Fruit fly (Drosophila melanogaster) whole organism, embryonic: ENCODE results near the gene CG34125.

Experiments
- Aef1 ChIP-seq: fragments of 200-800 bp; sonication (Bioruptor generic); IDR thresholded peaks from 3 replicates; pipeline ENCODE4 v1.3.6; 2022; ENCODE audit warnings: missing biosample characterization, missing genetic modification characterization
- Awh ChIP-seq: fragments of 200-800 bp; sonication (Bioruptor generic); IDR thresholded peaks from 2 replicates; pipeline ENCODE4, ENCODE4 v1.3.6; 2022; ENCODE audit warnings: missing biosample characterization, missing genetic modification characterization
- CG10654 ChIP-seq: fragments of 200-800 bp; sonication (Bioruptor generic); optimal IDR thresholded peaks from 2 replicates; lab custom pipeline; 2016; ENCODE audit warnings: missing biosample characterization, missing genetic modification characterization
- CG11247 ChIP-seq: fragments of 200-800 bp; sonication (Bioruptor generic); IDR thresholded peaks from 2 replicates; pipeline ENCODE4 v1.3.6; 2022; ENCODE audit warnings: missing biosample characterization, missing genetic modification characterization
- CG12299 ChIP-seq: fragments of 200-800 bp; sonication (Bioruptor generic); optimal IDR thresholded peaks from 2 replicates; lab custom pipeline; 2018; ENCODE audit warnings: missing biosample characterization, mild to moderate bottlenecking, missing genetic modification characterization
- CG1603 ChIP-seq: fragments of 200-800 bp; sonication (Bioruptor generic); optimal IDR thresholded peaks from 2 replicates; lab custom pipeline; 2019; ENCODE audit warnings: missing biosample characterization, mild to moderate bottlenecking, missing genetic modification characterization, moderate library complexity
- CG16815 ChIP-seq: fragments of 200-800 bp; sonication (Bioruptor generic); optimal IDR thresholded peaks from 3 replicates; lab custom pipeline; 2017; ENCODE audit warnings: missing biosample characterization, mild to moderate bottlenecking, missing genetic modification characterization
- CG17361 ChIP-seq: fragments of 200-800 bp; sonication (Bioruptor generic); IDR thresholded peaks from 3 replicates; pipeline ENCODE4 v1.3.6; 2022; ENCODE audit warnings: missing biosample characterization, missing genetic modification characterization
- CG18011 ChIP-seq: fragments of 200-800 bp; sonication (Bioruptor generic); optimal IDR thresholded peaks from 2 replicates; lab custom pipeline; 2017; ENCODE audit warnings: missing biosample characterization, missing genetic modification characterization, mild to moderate bottlenecking, moderate library complexity, missing genotype
- CG18599 ChIP-seq: fragments of 200-800 bp; sonication (Bioruptor generic); optimal IDR thresholded peaks from 3 replicates; lab custom pipeline; 2017; ENCODE audit warnings: missing biosample characterization, missing genetic modification characterization, mild to moderate bottlenecking, moderate library complexity, missing genetic modification reagents
- CG2678 ChIP-seq: fragments of 200-800 bp; sonication (Bioruptor generic); optimal IDR thresholded peaks from 3 replicates; lab custom pipeline; 2019; ENCODE audit warnings: missing biosample characterization, mild to moderate bottlenecking, missing genetic modification characterization, moderate library complexity
- CG30020 ChIP-seq: fragments of 200-800 bp; optimal IDR thresholded peaks from 2 replicates; lab custom pipeline; 2019; ENCODE audit warnings: missing biosample characterization, mild to moderate bottlenecking, missing genetic modification characterization, moderate library complexity
- CG3163 ChIP-seq: fragments of 200-800 bp; sonication (Bioruptor generic); optimal IDR thresholded peaks from 3 replicates; lab custom pipeline; 2016; ENCODE audit warnings: missing biosample characterization, missing genetic modification characterization
- CG32767 ChIP-seq: fragments of 200-800 bp; sonication (Bioruptor generic); IDR thresholded peaks from 2 replicates; pipeline ENCODE4 v1.3.6; 2022; ENCODE audit warnings: missing biosample characterization, missing genetic modification characterization
- CG6813 ChIP-seq: fragments of 200-800 bp; sonication (Bioruptor generic); optimal IDR thresholded peaks from 2 replicates; lab custom pipeline; 2017; ENCODE audit warnings: missing biosample characterization, missing genetic modification characterization, mild to moderate bottlenecking, moderate library complexity, missing genetic modification reagents
- CG8924 ChIP-seq: fragments of 200-800 bp; optimal IDR thresholded peaks from 3 replicates; lab custom pipeline; 2019; ENCODE audit warnings: missing biosample characterization, mild to moderate bottlenecking, missing genetic modification characterization, moderate library complexity
- CG9609 ChIP-seq: fragments of 200-800 bp; sonication (Bioruptor generic); optimal IDR thresholded peaks from 3 replicates; lab custom pipeline; 2016; ENCODE audit warnings: missing biosample characterization, missing genetic modification characterization
- CG9727 ChIP-seq: fragments of 200-800 bp; sonication (Bioruptor generic); optimal IDR thresholded peaks from 3 replicates; lab custom pipeline; 2017; ENCODE audit warnings: missing biosample characterization, mild to moderate bottlenecking, missing genetic modification characterization
- CG9876 ChIP-seq: fragments of 200-800 bp; sonication (Bioruptor generic); optimal IDR thresholded peaks from 2 replicates; lab custom pipeline; 2016; ENCODE audit warnings: missing biosample characterization, missing genetic modification characterization
- Doc2 ChIP-seq: fragments of 200-800 bp; sonication (Bioruptor generic); IDR thresholded peaks from 2 replicates; pipeline ENCODE4 v1.3.6; 2022; ENCODE audit warnings: missing biosample characterization, missing genetic modification characterization
- E2f1 ChIP-seq: fragments of 200-800 bp; sonication (Bioruptor generic); IDR thresholded peaks from 2 replicates; pipeline ENCODE4 v1.3.6; 2022; ENCODE audit warnings: missing biosample characterization, missing genetic modification characterization
- H15 ChIP-seq: fragments of 200-800 bp; sonication (Bioruptor generic); IDR thresholded peaks from 3 replicates; pipeline ENCODE4 v1.3.6; 2022; ENCODE audit warnings: missing biosample characterization, missing genetic modification characterization
- HLH54F ChIP-seq: fragments of 200-800 bp; sonication (Bioruptor generic); optimal IDR thresholded peaks from 3 replicates; lab custom pipeline; 2016; ENCODE audit warnings: missing biosample characterization, missing genetic modification characterization
- Kr ChIP-seq: fragments of 200-800 bp; sonication (Bioruptor generic); optimal IDR thresholded peaks from 2 replicates; lab custom pipeline; 2017; ENCODE audit warnings: missing biosample characterization, mild to moderate bottlenecking, missing genetic modification characterization
- Med ChIP-seq: fragments of 200-800 bp; sonication (Bioruptor generic); peaks from one replicate; lab custom pipeline; 2016; ENCODE audit warnings: missing biosample characterization, missing genetic modification characterization, mild to moderate bottlenecking, inconsistent platforms, moderate library complexity
- Nf-YA ChIP-seq: fragments of 200-800 bp; sonication (Bioruptor generic); IDR thresholded peaks from 2 replicates; pipeline ENCODE4 v1.3.6; 2022; ENCODE audit warnings: missing biosample characterization, missing genetic modification characterization
- Nf-YC ChIP-seq: fragments of 200-800 bp; optimal IDR thresholded peaks from 3 replicates; lab custom pipeline; 2019; ENCODE audit warnings: missing biosample characterization, mild to moderate bottlenecking, missing genetic modification characterization, moderate library complexity
- Rx ChIP-seq: fragments of 200-800 bp; sonication (Bioruptor generic); IDR thresholded peaks from 2 replicates; pipeline ENCODE4 v1.3.6; 2022; ENCODE audit warnings: missing biosample characterization, missing genetic modification characterization
- Sry-δ ChIP-seq: fragments of 200-800 bp; sonication (Bioruptor generic); optimal IDR thresholded peaks from 2 replicates; lab custom pipeline; 2016; ENCODE audit warnings: missing biosample characterization, missing genetic modification characterization
- ac ChIP-seq: fragments of 200-800 bp; sonication (Bioruptor generic); optimal IDR thresholded peaks from 3 replicates; lab custom pipeline; 2017; ENCODE audit warnings: missing biosample characterization, mild to moderate bottlenecking, missing genetic modification characterization
- bbx ChIP-seq: fragments of 200-800 bp; sonication (Bioruptor generic); IDR thresholded peaks from 2 replicates; pipeline ENCODE4 v1.3.6; 2022; ENCODE audit warnings: missing biosample characterization, missing genetic modification characterization; ENCODE audit not compliant: partially characterized antibody
- bigmax ChIP-seq: fragments of 200-800 bp; sonication (Bioruptor generic); optimal IDR thresholded peaks from 2 replicates; lab custom pipeline; 2018; ENCODE audit warnings: missing biosample characterization, mild to moderate bottlenecking, missing genetic modification characterization
- cas ChIP-seq: fragments of 200-800 bp; sonication (Bioruptor generic); IDR thresholded peaks from 2 replicates; pipeline ENCODE4 v1.3.6; 2022; ENCODE audit warnings: missing biosample characterization, missing genetic modification characterization
- disco-r ChIP-seq: fragments of 200-800 bp; sonication (Bioruptor generic); optimal IDR thresholded peaks from 2 replicates; lab custom pipeline; 2016; ENCODE audit warnings: missing biosample characterization, missing genetic modification characterization
- dmrt11E ChIP-seq: fragments of 200-800 bp; sonication (Bioruptor generic); optimal IDR thresholded peaks from 3 replicates; lab custom pipeline; 2018; ENCODE audit warnings: missing biosample characterization, mild to moderate bottlenecking, missing genetic modification characterization, moderate library complexity
- fu2 ChIP-seq: fragments of 200-800 bp; sonication (Bioruptor generic); optimal IDR thresholded peaks from 2 replicates; lab custom pipeline; 2016; ENCODE audit warnings: missing biosample characterization, missing genetic modification characterization
- maf-S ChIP-seq: fragments of 200-800 bp; sonication (Bioruptor generic); optimal IDR thresholded peaks from 2 replicates; lab custom pipeline; 2016; ENCODE audit warnings: missing biosample characterization, missing genetic modification characterization
- mld ChIP-seq: fragments of 200-800 bp; sonication (Bioruptor generic); IDR thresholded peaks from 3 replicates; pipeline ENCODE4 v1.3.6; 2022; ENCODE audit warnings: missing biosample characterization, missing genetic modification characterization; ENCODE audit not compliant: partially characterized antibody
- pan ChIP-seq, 4 experiments: fragments of >200 bp in 3 of 4; fragments of 200-800 bp in 1 of 4; sonication (Bioruptor generic) in 1 of 4; optimal IDR thresholded peaks in 3 of 4; IDR thresholded peaks in 1 of 4; 2 replicates each; pipeline versions ENCODE4 v1.3.6 to Lab custom; 2017 to 2022; ENCODE audit warnings: missing biosample characterization in 2 of 4, missing genetic modification characterization in 2 of 4, mixed read lengths in 1 of 4
- pita ChIP-seq: fragments of 200-800 bp; sonication (Bioruptor generic); optimal IDR thresholded peaks from 2 replicates; lab custom pipeline; 2017; ENCODE audit warnings: missing biosample characterization, mild to moderate bottlenecking, missing genetic modification characterization
- pnt ChIP-seq: fragments of 200-800 bp; sonication (Bioruptor generic); optimal IDR thresholded peaks from 3 replicates; lab custom pipeline; 2016; ENCODE audit warnings: missing biosample characterization, missing genetic modification characterization
- prd ChIP-seq, 3 experiments: fragments of >200 bp in 2 of 3; fragments of 200-800 bp in 1 of 3; sonication (Bioruptor generic) in 1 of 3; optimal IDR thresholded peaks in 2 of 3; IDR thresholded peaks in 1 of 3; 2 replicates in 2 of 3; 3 replicates in 1 of 3; pipeline versions ENCODE4 v1.3.6 to Lab custom; 2017 to 2022; ENCODE audit warnings: missing biosample characterization in 1 of 3, missing genetic modification characterization in 1 of 3
- ranshi ChIP-seq: fragments of 200-800 bp; sonication (Bioruptor generic); IDR thresholded peaks from 2 replicates; pipeline ENCODE4 v1.3.6; 2022; ENCODE audit warnings: missing biosample characterization, missing genetic modification characterization
- sd ChIP-seq: fragments of 200-800 bp; sonication (Bioruptor generic); optimal IDR thresholded peaks from 3 replicates; lab custom pipeline; 2018; ENCODE audit warnings: missing biosample characterization, mild to moderate bottlenecking, missing genetic modification characterization, moderate library complexity
- slbo ChIP-seq: fragments of 200-800 bp; sonication (Bioruptor generic); IDR thresholded peaks from 2 replicates; pipeline ENCODE4 v1.3.6; 2022; ENCODE audit warnings: missing biosample characterization, missing genetic modification characterization
- slp2 ChIP-seq: fragments of 200-800 bp; sonication (Bioruptor generic); optimal IDR thresholded peaks from 2 replicates; lab custom pipeline; 2016; ENCODE audit warnings: missing biosample characterization, missing genetic modification characterization
- tgo ChIP-seq: fragments of 200-800 bp; sonication (Bioruptor generic); IDR thresholded peaks from 3 replicates; pipeline ENCODE4 v1.3.6; 2022; ENCODE audit warnings: missing biosample characterization, missing genetic modification characterization
- tx ChIP-seq: fragments of 200-800 bp; sonication (Bioruptor generic); optimal IDR thresholded peaks from 2 replicates; lab custom pipeline; 2016; ENCODE audit warnings: missing biosample characterization, missing genetic modification characterization
- vfl ChIP-seq: fragments of 200-800 bp; sonication (Bioruptor generic); optimal IDR thresholded peaks from 2 replicates; lab custom pipeline; 2016; ENCODE audit warnings: missing biosample characterization, missing genetic modification characterization
- zf30C ChIP-seq: fragments of 200-800 bp; sonication (Bioruptor generic); optimal IDR thresholded peaks from 3 replicates; lab custom pipeline; 2018; ENCODE audit warnings: missing biosample characterization, mild to moderate bottlenecking, missing genetic modification characterization

Gene CG34125

dm6 chr2L:4945300-4945699 is 20.2 kb upstream of the CG34125 start, which contains the start of the genes mRpL24 and betaggt-I (continued):
- TF ChIP-seq tgo (GFP tag; lab: Robert Waterston, UW) (peak; percentile 97), ranshi (GFP tag; lab: Robert Waterston, UW) (peak; percentile 97), CG10654 (GFP tag; lab: Kevin White, UChicago) (peak; percentile 92), CG9609 (GFP tag; lab: Kevin White, UChicago) (peak; percentile 62), mld (GFP tag; lab: Robert Waterston, UW) (no peak), ac (GFP tag; lab: Kevin White, UChicago) (peak; percentile 23), CG8924 (tag; lab: Kevin White, UChicago) (peak; percentile 98), sd (peak; percentile 89), CG30020 (peak; percentile 85), CG18599 (GFP tag; lab: Kevin White, UChicago) (peak; percentile 97), fu2 (GFP tag; lab: Kevin White, UChicago) (peak; percentile 58), Awh (GFP tag; lab: Robert Waterston, UW) (peak; percentile 98), CG6813 (GFP tag; lab: Kevin White, UChicago) (peak; percentile 86), pita (no peak), CG12299 (tag; lab: Kevin White, UChicago) (peak; percentile 96), dmrt11E (peak; percentile 96), disco-r (GFP tag; lab: Kevin White, UChicago) (peak; percentile 53), prd (optimal IDR thresholded peaks at IDR 0.05; lab: Kevin White, UChicago) (no peak), prd (GFP tag; IDR thresholded peaks at IDR 0.05; lab: Robert Waterston, UW) (peak; percentile 97), slbo (GFP tag; lab: Robert Waterston, UW) (peak; percentile 97), E2f1 (GFP tag; lab: Robert Waterston, UW) (peak; percentile 97), CG16815 (GFP tag; lab: Kevin White, UChicago) (peak; percentile 92), maf-S (GFP tag; lab: Kevin White, UChicago) (peak; percentile 80), vfl (GFP tag; lab: Kevin White, UChicago) (peak; percentile 94), CG2678 (peak; percentile 98), CG3163 (GFP tag; lab: Kevin White, UChicago) (peak; percentile 36), Med (peak; percentile 92), zf30C (GFP tag; lab: Kevin White, UChicago) (peak; percentile 12), cas (GFP tag; lab: Robert Waterston, UW) (peak; percentile 89), Sry-δ (GFP tag; lab: Kevin White, UChicago) (peak; percentile 33), pnt (GFP tag; lab: Kevin White, UChicago) (peak; percentile 72), Rx (GFP tag; lab: Robert Waterston, UW) (peak; percentile 97), CG9727 (GFP tag; lab: Kevin White, UChicago) (peak; percentile 96), Nf-YA (GFP tag; lab: Robert Waterston, UW) (peak; percentile 90), CG1603 (tag; lab: Kevin White, UChicago) (peak; percentile 84), CG17361 (GFP tag; lab: Robert Waterston, UW) (peak; percentile 98), HLH54F (GFP tag; lab: Kevin White, UChicago) (peak; percentile 85), CG18011 (GFP tag; lab: Kevin White, UChicago) (peak; percentile 85), CG9876 (peak; percentile 71), Aef1 (GFP tag; lab: Robert Waterston, UW) (peak; percentile 94), tx (GFP tag; lab: Kevin White, UChicago) (peak; percentile 74), Kr (no peak), bigmax (no peak), Doc2 (GFP tag; lab: Robert Waterston, UW) (peak; percentile 84), slp2 (GFP tag; lab: Kevin White, UChicago) (peak; percentile 68), CG11247 (GFP tag; lab: Robert Waterston, UW) (peak; percentile 93), H15 (peak; percentile 96), bbx (GFP tag; lab: Robert Waterston, UW) (no peak), pan (optimal IDR thresholded peaks at IDR 0.05; lab: Kevin White, UChicago) (no peak), pan (GFP tag; optimal IDR thresholded peaks at IDR 0.05 in 1 of 2, IDR thresholded peaks at IDR 0.05 in 1 of 2) (peak in 1 of 2 experiments; percentile 99), Nf-YC (tag; lab: Kevin White, UChicago) (peak; percentile 89), CG32767 (GFP tag; lab: Robert Waterston, UW) (peak; percentile 97)
